Worm (Caenorhabditis elegans): ENCODE measurements around the gene lsd-1.
"Not testable (repeated sequence)": the region's sequence is repeated elsewhere in the genome, so short reads cannot be mapped to it uniquely, and the experiment has no call there.

lsd-1 gene

ce11 chrX:11952129-11952528 lies 3.5 kb downstream of the lsd-1 start:
- TF ChIP-seq snpc-4 (tag; optimal IDR thresholded peaks at IDR 0.05): no peak
- no peak for TF ChIP-seq R02D3.7 (tag; optimal IDR thresholded peaks at IDR 0.05)
- TF ChIP-seq ztf-4 (tag; optimal IDR thresholded peaks at IDR 0.05): no peak
- no peak for TF ChIP-seq unc-62 (GFP tag; optimal IDR thresholded peaks at IDR 0.05)

ce11 chrX:11953229-11953628 lies 4.6 kb downstream of the lsd-1 start, which contains the start of gene T08D10.4:
Gene T08D10.4 (minus strand): TSS chrX:11953329.
- TF ChIP-seq zag-1 (tag; optimal IDR thresholded peaks at IDR 0.05) (no peak), daf-12 (tag; optimal IDR thresholded peaks at IDR 0.05) (no peak)

- TF ChIP-seq jun-1 (tag; optimal IDR thresholded peaks at IDR 0.05) (no peak), egl-5 (tag; optimal IDR thresholded peaks at IDR 0.05) (no peak), snpc-4 (tag; optimal IDR thresholded peaks at IDR 0.05) (no peak), elt-1 (tag; optimal IDR thresholded peaks at IDR 0.05) (no peak)
Observed at ce11 chrX:11955125-11955524, 6.5 kb downstream of the lsd-1 start, which contains the start of gene T08D10.3. Gene T08D10.3 (plus strand): TSS chrX:11955425.

ce11 chrX:11957246-11957645 lies 8.6 kb downstream of the lsd-1 start, which contains the start of gene T08D10.5:
Gene T08D10.5 (plus strand): TSS chrX:11957546.
- TF ChIP-seq aly-2 (tag; optimal IDR thresholded peaks at IDR 0.05) (no peak), hmg-11 (tag; optimal IDR thresholded peaks at IDR 0.05) (no peak), unc-39 (tag; optimal IDR thresholded peaks at IDR 0.05) (no peak), elt-1 (tag; optimal IDR thresholded peaks at IDR 0.05) (no peak), nhr-43 (tag; optimal IDR thresholded peaks at IDR 0.05; ENCODE audit: poor library complexity, severe bottlenecking) (no peak), ceh-82 (tag; optimal IDR thresholded peaks at IDR 0.05) (no peak), skn-1 (tag; optimal IDR thresholded peaks at IDR 0.05) (no peak), elt-3 (tag; optimal IDR thresholded peaks at IDR 0.05) (no peak), fos-1 (tag; optimal IDR thresholded peaks at IDR 0.05) (no peak), ceh-9 (tag; optimal IDR thresholded peaks at IDR 0.05) (no peak), nhr-67 (tag; optimal IDR thresholded peaks at IDR 0.05) (no peak), fkh-2 (tag; optimal IDR thresholded peaks at IDR 0.05) (no peak)

- no peak for TF ChIP-seq ZK546.5 (tag; optimal IDR thresholded peaks at IDR 0.05)
- TF ChIP-seq nhr-25 (tag; optimal IDR thresholded peaks at IDR 0.05): no peak
- no peak for TF ChIP-seq mdl-1 (tag; optimal IDR thresholded peaks at IDR 0.05)
- TF ChIP-seq nhr-76 (tag; optimal IDR thresholded peaks at IDR 0.05): no peak
- TF ChIP-seq eor-1 (tag; optimal IDR thresholded peaks at IDR 0.05): no peak
- no peak for TF ChIP-seq R02D3.7 (tag; optimal IDR thresholded peaks at IDR 0.05)
- no peak for TF ChIP-seq fos-1 (tag; optimal IDR thresholded peaks at IDR 0.05)
- no peak for TF ChIP-seq snpc-4 (tag; optimal IDR thresholded peaks at IDR 0.05)
- no peak for TF ChIP-seq lin-39 (tag; optimal IDR thresholded peaks at IDR 0.05)
- TF ChIP-seq nhr-23 (tag; optimal IDR thresholded peaks at IDR 0.05): no peak
- TF ChIP-seq ceh-16 (tag; optimal IDR thresholded peaks at IDR 0.05): no peak
Observed at ce11 chrX:11959838-11960237, 11.2 kb downstream of the lsd-1 start, which contains the start of gene C49F5.8. Gene C49F5.8 (plus strand): TSS chrX:11960138.

- not testable (repeated sequence) for TF ChIP-seq fos-1 (tag; optimal IDR thresholded peaks at IDR 0.05); pqm-1 (tag; optimal IDR thresholded peaks at IDR 0.05); sea-2 (GFP tag; optimal IDR thresholded peaks at IDR 0.05)
Observed at ce11 chrX:11961103-11961502, 12.5 kb downstream of the lsd-1 start, which contains the start of gene C49F5.13. Gene C49F5.13 (plus strand): TSS chrX:11961403.

ce11 chrX:11962050-11962788 lies 13.6 kb downstream of the lsd-1 start:
- TF ChIP-seq fkh-2 (tag; optimal IDR thresholded peaks at IDR 0.05): no peak
- peak; percentile 94 for TF ChIP-seq elt-2 (tag; optimal IDR thresholded peaks at IDR 0.05)
- peak in 2 of 3 experiments; percentile 22 to 68 for TF ChIP-seq elt-3 (tag; optimal IDR thresholded peaks at IDR 0.05)
- peak; percentile 33 for TF ChIP-seq jun-1 (tag; optimal IDR thresholded peaks at IDR 0.05)
- TF ChIP-seq nhr-28 (tag; optimal IDR thresholded peaks at IDR 0.05): no peak
- no peak for TF ChIP-seq pha-4 (tag; optimal IDR thresholded peaks at IDR 0.05)
- TF ChIP-seq lsy-12 (tag; optimal IDR thresholded peaks at IDR 0.05): no peak
- no peak for TF ChIP-seq elt-1 (tag; optimal IDR thresholded peaks at IDR 0.05)
- TF ChIP-seq nhr-43 (tag; optimal IDR thresholded peaks at IDR 0.05; ENCODE audit: poor library complexity, severe bottlenecking): no peak
- no peak for TF ChIP-seq nfya-1 (tag; optimal IDR thresholded peaks at IDR 0.05; ENCODE audit: insufficient read depth)
- TF ChIP-seq lin-39 (tag; optimal IDR thresholded peaks at IDR 0.05): no peak
- peak; percentile 54 for TF ChIP-seq pqm-1 (tag; optimal IDR thresholded peaks at IDR 0.05)
- TF ChIP-seq eor-1 (tag; optimal IDR thresholded peaks at IDR 0.05): no peak
- no peak for TF ChIP-seq skn-1 (tag; optimal IDR thresholded peaks at IDR 0.05)
